Worm (Caenorhabditis elegans) whole organism, L4 larva: Measurements from ENCODE around the gene str-252.

Experiments
- ZK546.5 ChIP-seq, 2 experiments: sonication (generic microtip); optimal IDR thresholded peaks; 2 replicates each; lab custom pipeline; 2017; ENCODE audit warnings: missing biosample characterization in 2 of 2, missing genetic modification characterization in 2 of 2
- ceh-62 ChIP-seq: sonication (generic microtip); optimal IDR thresholded peaks from 2 replicates; lab custom pipeline; 2017; ENCODE audit warnings: missing biosample characterization, missing genetic modification characterization
- daf-19 ChIP-seq: fragments of 200-800 bp; sonication (Bioruptor generic); conservative IDR thresholded peaks from 2 replicates; pipeline ENCODE4 v1.3.6; 2022; ENCODE audit warnings: missing genetic modification characterization, missing compliant biosample characterization
- duxl-1 ChIP-seq: sonication (generic microtip); optimal IDR thresholded peaks from 2 replicates; lab custom pipeline; 2016; ENCODE audit warnings: mild to moderate bottlenecking, missing genetic modification characterization, moderate library complexity, missing compliant biosample characterization; ENCODE audit not compliant: poor library complexity
- madf-9 ChIP-seq: fragments of 200-800 bp; sonication (Bioruptor generic); conservative IDR thresholded peaks from 2 replicates; pipeline ENCODE4 v1.3.6; 2022; ENCODE audit warnings: missing genetic modification reagents, missing genetic modification characterization, missing compliant biosample characterization
- mep-1 ChIP-seq: fragments of 150-350 bp; sonication (generic microtip); optimal IDR thresholded peaks from 3 replicates; lab custom pipeline; 2014; ENCODE audit warnings: missing biosample characterization, missing genetic modification characterization
- nhr-10 ChIP-seq: fragments of 150-350 bp; optimal IDR thresholded peaks from 2 replicates; lab custom pipeline; 2014; ENCODE audit warnings: missing biosample characterization, missing genetic modification characterization
- nhr-237 ChIP-seq: sonication (generic microtip); optimal IDR thresholded peaks from 2 replicates; lab custom pipeline; 2017; ENCODE audit warnings: missing biosample characterization, missing genetic modification characterization
- nhr-25 ChIP-seq: sonication (generic microtip); optimal IDR thresholded peaks from 2 replicates; lab custom pipeline; 2017; ENCODE audit warnings: missing genetic modification characterization, mild to moderate bottlenecking, missing compliant biosample characterization, antibody characterized with exemption, moderate library complexity, borderline replicate concordance; ENCODE audit not compliant: insufficient read depth
- nhr-6 ChIP-seq: fragments of 150-350 bp; optimal IDR thresholded peaks from 2 replicates; lab custom pipeline; 2014; ENCODE audit warnings: missing biosample characterization, missing genetic modification characterization
- nhr-77 ChIP-seq: fragments of 150-350 bp; optimal IDR thresholded peaks from 2 replicates; lab custom pipeline; 2014; ENCODE audit warnings: missing biosample characterization, missing genetic modification characterization
- pqm-1 ChIP-seq: sonication (generic microtip); optimal IDR thresholded peaks from 2 replicates; lab custom pipeline; 2017; ENCODE audit warnings: missing biosample characterization, missing genetic modification characterization
- unc-39 ChIP-seq: sonication (generic microtip); optimal IDR thresholded peaks from 2 replicates; lab custom pipeline; 2017; ENCODE audit warnings: missing biosample characterization, missing genetic modification characterization
- zag-1 ChIP-seq: fragments of 150-350 bp; optimal IDR thresholded peaks from 2 replicates; lab custom pipeline; 2014; ENCODE audit warnings: missing biosample characterization, missing genetic modification characterization

DNA sequence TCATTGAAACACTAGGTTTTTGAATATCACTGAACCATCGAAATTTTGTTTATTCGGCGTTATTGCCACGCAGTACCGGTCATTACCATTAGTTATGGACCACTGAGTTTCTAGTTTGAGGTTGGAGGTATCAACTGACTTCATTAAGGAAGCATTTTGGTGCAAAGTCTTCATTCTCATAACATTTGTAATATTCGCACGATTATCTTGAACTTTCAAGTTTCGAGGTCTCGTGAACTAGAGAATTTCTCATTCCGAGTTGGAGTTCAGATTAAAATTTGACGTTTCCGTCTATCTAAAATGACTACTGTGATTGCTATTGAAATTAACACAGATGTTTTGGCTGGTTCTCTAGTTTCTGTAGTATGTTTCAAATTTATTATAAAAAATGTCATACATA, 4.4 kb downstream of the str-252 start, which contains the start of gene srx-42:
- no peak for TF ChIP-seq unc-39 (tag; lab: Kevin White, UChicago)
- TF ChIP-seq duxl-1: no peak
- TF ChIP-seq madf-9 (GFP tag; lab: Robert Waterston, UW): no peak
- no peak for TF ChIP-seq pqm-1 (tag; lab: Kevin White, UChicago)
- TF ChIP-seq nhr-25 (tag; lab: Kevin White, UChicago): no peak
- no peak for TF ChIP-seq nhr-10 (tag; lab: Kevin White, UChicago)
- TF ChIP-seq nhr-77 (tag; lab: Kevin White, UChicago): no peak
- no peak for TF ChIP-seq daf-19 (GFP tag; lab: Robert Waterston, UW)
- TF ChIP-seq zag-1 (tag; lab: Kevin White, UChicago): no peak
- no peak for TF ChIP-seq ceh-62 (tag; lab: Kevin White, UChicago)
- no peak for TF ChIP-seq ZK546.5 (tag; optimal IDR thresholded peaks at IDR 0.05; lab: Kevin White, UChicago)
- no peak for TF ChIP-seq nhr-237 (tag; lab: Kevin White, UChicago)
- no peak for TF ChIP-seq mep-1 (tag; lab: Kevin White, UChicago)
- TF ChIP-seq nhr-6: no peak
